Fruit fly (Drosophila melanogaster): ENCODE data around the gene Sec5.

Sec5 gene

dm6 chr2L:3457007-3457406, at the start of gene Sec5, which contains the start of gene Cog3:
Gene Sec5 (plus strand): TSS chr2L:3457302.
Gene Cog3 (minus strand): TSS chr2L:3457064.
- TF ChIP-seq Hr38 (GFP tag; optimal IDR thresholded peaks at IDR 0.05) (no peak), CG6276 (GFP tag; optimal IDR thresholded peaks at IDR 0.05) (no peak), Eip93F (GFP tag; optimal IDR thresholded peaks at IDR 0.05) (no peak), fd85E (GFP tag; optimal IDR thresholded peaks at IDR 0.05) (no peak), eg (GFP tag; IDR thresholded peaks at IDR 0.05) (peak; percentile 41; the same call in 1 of the 3 replicates), CG11902 (GFP tag; optimal IDR thresholded peaks at IDR 0.05) (peak; percentile 36), CG8319 (GFP tag; optimal IDR thresholded peaks at IDR 0.05) (no peak), topi (GFP tag; optimal IDR thresholded peaks at IDR 0.05) (no peak), Met (GFP tag; optimal IDR thresholded peaks at IDR 0.05) (no peak), Ets96B (tag; optimal IDR thresholded peaks at IDR 0.05) (peak; percentile 49), pdm3 (GFP tag; optimal IDR thresholded peaks at IDR 0.05) (no peak), fd59A (GFP tag; optimal IDR thresholded peaks at IDR 0.05) (peak; percentile 37), CG6163 (GFP tag; IDR thresholded peaks at IDR 0.05) (no peak), Eip78C (GFP tag) (no peak), salr (GFP tag; optimal IDR thresholded peaks at IDR 0.05) (peak in 1 of 2 experiments; percentile 23), Gug (GFP tag; IDR thresholded peaks at IDR 0.05) (peak; percentile 31; the same call in 1 of the 2 replicates), CG31627 (GFP tag; optimal IDR thresholded peaks at IDR 0.05) (peak; percentile 52), CG8119 (GFP tag; IDR thresholded peaks at IDR 0.05) (peak; percentile 58; the same call in 1 of the 3 replicates), esn (GFP tag; optimal IDR thresholded peaks at IDR 0.05) (peak; percentile 77), CG16779 (tag; optimal IDR thresholded peaks at IDR 0.05) (no peak), dac (GFP tag; optimal IDR thresholded peaks at IDR 0.05) (no peak), CG6854 (GFP tag; optimal IDR thresholded peaks at IDR 0.05) (peak; percentile 52), CG1621 (tag; optimal IDR thresholded peaks at IDR 0.05) (no peak), Ets21C (GFP tag; optimal IDR thresholded peaks at IDR 0.05) (no peak), Sox15 (GFP tag; optimal IDR thresholded peaks at IDR 0.05) (no peak), spab (GFP tag; optimal IDR thresholded peaks at IDR 0.05) (no peak), svp (GFP tag) (no peak), lz (GFP tag; optimal IDR thresholded peaks at IDR 0.05) (peak; percentile 66), CG3032 (tag; optimal IDR thresholded peaks at IDR 0.05) (peak; percentile 71), cyc (GFP tag; optimal IDR thresholded peaks at IDR 0.05) (peak; percentile 35), CG3919 (GFP tag; optimal IDR thresholded peaks at IDR 0.05) (no peak), Sox14 (GFP tag; optimal IDR thresholded peaks at IDR 0.05) (peak; percentile 80), CG9139 (GFP tag; optimal IDR thresholded peaks at IDR 0.05) (no peak), net (GFP tag; optimal IDR thresholded peaks at IDR 0.05) (no peak), CG10631 (GFP tag; optimal IDR thresholded peaks at IDR 0.05) (no peak), CG4318 (GFP tag; optimal IDR thresholded peaks at IDR 0.05) (no peak), CG10669 (GFP tag; optimal IDR thresholded peaks at IDR 0.05) (no peak), CG11294 (GFP tag; IDR thresholded peaks at IDR 0.05) (no peak; the same call in 1 of the 2 replicates), CG8632 (GFP tag; optimal IDR thresholded peaks at IDR 0.05) (no peak), OdsH (GFP tag; optimal IDR thresholded peaks at IDR 0.05) (no peak)

dm6 chr2L:3407722-3408121, 49.4 kb upstream of the Sec5 start:
- TF ChIP-seq CG3032 (tag; optimal IDR thresholded peaks at IDR 0.05): no peak
- no peak for TF ChIP-seq Sox15 (GFP tag; optimal IDR thresholded peaks at IDR 0.05)
- TF ChIP-seq CG7368 (GFP tag; optimal IDR thresholded peaks at IDR 0.05): no peak
- TF ChIP-seq eg (GFP tag; IDR thresholded peaks at IDR 0.05): no peak
- TF ChIP-seq fd85E (GFP tag; optimal IDR thresholded peaks at IDR 0.05): no peak
- no peak for TF ChIP-seq Met (GFP tag; optimal IDR thresholded peaks at IDR 0.05)
- no peak for TF ChIP-seq CG31627 (GFP tag; optimal IDR thresholded peaks at IDR 0.05)
- TF ChIP-seq Smox (GFP tag; optimal IDR thresholded peaks at IDR 0.05): no peak
- no peak for TF ChIP-seq ss (GFP tag; optimal IDR thresholded peaks at IDR 0.05)
- no peak for TF ChIP-seq Hr38 (GFP tag; optimal IDR thresholded peaks at IDR 0.05)
